Worm (Caenorhabditis elegans) whole organism, mixed stage, embryonic: Measurements from ENCODE around the gene acl-1.

Experiments
- M03D4.4 ChIP-seq: sonication (generic microtip); optimal IDR thresholded peaks from 2 replicates; lab custom pipeline; 2017; ENCODE audit warnings: mild to moderate bottlenecking, missing genetic modification characterization, missing compliant biosample characterization
- bed-3 ChIP-seq: fragments of 200-800 bp; sonication (Bioruptor generic); optimal IDR thresholded peaks from 3 replicates; lab custom pipeline; 2018; ENCODE audit warnings: mild to moderate bottlenecking, missing genetic modification characterization, moderate library complexity, missing compliant biosample characterization
- blmp-1 ChIP-seq: fragments of 150-350 bp; optimal IDR thresholded peaks from 2 replicates; lab custom pipeline; 2014; ENCODE audit warnings: missing biosample characterization, missing genetic modification characterization
- ceh-39 ChIP-seq: fragments of 150-350 bp; optimal IDR thresholded peaks from 2 replicates; lab custom pipeline; 2014; ENCODE audit warnings: missing biosample characterization, missing genetic modification characterization
- ceh-43 ChIP-seq: fragments of 200-800 bp; sonication (Bioruptor generic); optimal IDR thresholded peaks from 2 replicates; lab custom pipeline; 2018; ENCODE audit warnings: mild to moderate bottlenecking, missing genetic modification characterization, moderate library complexity, missing compliant biosample characterization
- ceh-83 ChIP-seq: fragments of 200-800 bp; sonication (Bioruptor generic); optimal IDR thresholded peaks from 2 replicates; lab custom pipeline; 2018; ENCODE audit warnings: mild to moderate bottlenecking, missing genetic modification characterization, missing compliant biosample characterization
- cnd-1 ChIP-seq: fragments of 200-800 bp; sonication (Bioruptor generic); optimal IDR thresholded peaks from 2 replicates; lab custom pipeline; 2018; ENCODE audit warnings: mild to moderate bottlenecking, missing genetic modification characterization, missing compliant biosample characterization
- drap-1 ChIP-seq: fragments of 200-800 bp; sonication (Bioruptor generic); optimal IDR thresholded peaks from 3 replicates; lab custom pipeline; 2018; ENCODE audit warnings: mild to moderate bottlenecking, missing genetic modification characterization, missing compliant biosample characterization
- elt-1 ChIP-seq: sonication (generic microtip); optimal IDR thresholded peaks from 2 replicates; lab custom pipeline; 2017; ENCODE audit warnings: missing genetic modification characterization, mild to moderate bottlenecking, missing compliant biosample characterization, antibody characterized with exemption, moderate library complexity, borderline replicate concordance; ENCODE audit not compliant: insufficient read depth
- elt-3 ChIP-seq: fragments of 150-350 bp; optimal IDR thresholded peaks from 2 replicates; lab custom pipeline; 2014; ENCODE audit warnings: missing biosample characterization, missing genetic modification characterization
- flh-1 ChIP-seq: fragments of 200-800 bp; sonication (Bioruptor generic); optimal IDR thresholded peaks from 2 replicates; lab custom pipeline; 2018; ENCODE audit warnings: mild to moderate bottlenecking, missing genetic modification characterization, moderate library complexity, missing compliant biosample characterization
- ham-2 ChIP-seq: fragments of 200-800 bp; sonication (Bioruptor generic); optimal IDR thresholded peaks from 2 replicates; lab custom pipeline; 2018; ENCODE audit warnings: mild to moderate bottlenecking, missing genetic modification characterization, missing compliant biosample characterization
- hlh-1 ChIP-seq: fragments of 150-350 bp; optimal IDR thresholded peaks from 2 replicates; lab custom pipeline; 2014; ENCODE audit warnings: missing biosample characterization, missing genetic modification reagents, missing genetic modification characterization
- lin-13 ChIP-seq: fragments of 150-350 bp; optimal IDR thresholded peaks from 2 replicates; lab custom pipeline; 2014; ENCODE audit warnings: missing biosample characterization, missing genetic modification characterization
- lin-32 ChIP-seq: fragments of 200-800 bp; sonication (Bioruptor generic); optimal IDR thresholded peaks from 2 replicates; lab custom pipeline; 2018; ENCODE audit warnings: mild to moderate bottlenecking, missing genetic modification characterization, missing compliant biosample characterization
- lsy-2 ChIP-seq: fragments of 150-350 bp; optimal IDR thresholded peaks from 2 replicates; lab custom pipeline; 2014; ENCODE audit warnings: missing biosample characterization, missing genetic modification characterization
- mab-5 ChIP-seq: fragments of 150-350 bp; optimal IDR thresholded peaks from 2 replicates; lab custom pipeline; 2014; ENCODE audit warnings: missing biosample characterization, missing genetic modification characterization
- mep-1 ChIP-seq: fragments of 150-350 bp; optimal IDR thresholded peaks from 2 replicates; lab custom pipeline; 2017; ENCODE audit warnings: missing biosample characterization, missing genetic modification reagents, missing genetic modification characterization, inconsistent platforms
- mls-2 ChIP-seq: sonication (generic microtip); optimal IDR thresholded peaks from 2 replicates; lab custom pipeline; 2016; ENCODE audit warnings: mild to moderate bottlenecking, missing genetic modification characterization, moderate library complexity, missing compliant biosample characterization
- nhr-12 ChIP-seq: fragments of 150-350 bp; optimal IDR thresholded peaks from 2 replicates; lab custom pipeline; 2014; ENCODE audit warnings: missing biosample characterization, missing genetic modification characterization
- nhr-2 ChIP-seq: fragments of 150-350 bp; optimal IDR thresholded peaks from 2 replicates; lab custom pipeline; 2014; ENCODE audit warnings: missing biosample characterization, missing genetic modification characterization
- nhr-237 ChIP-seq: fragments of 150-350 bp; optimal IDR thresholded peaks from 2 replicates; lab custom pipeline; 2014; ENCODE audit warnings: missing biosample characterization, missing genetic modification characterization
- nhr-28 ChIP-seq: fragments of 150-350 bp; optimal IDR thresholded peaks from 2 replicates; lab custom pipeline; 2014; ENCODE audit warnings: missing biosample characterization, missing genetic modification characterization
- nhr-76 ChIP-seq: sonication (generic microtip); optimal IDR thresholded peaks from 2 replicates; lab custom pipeline; 2017; ENCODE audit warnings: missing biosample characterization, missing genetic modification characterization
- pha-4 ChIP-seq: fragments of 150-350 bp; optimal IDR thresholded peaks from 2 replicates; lab custom pipeline; 2018; ENCODE audit warnings: missing biosample characterization, missing genetic modification reagents, missing genetic modification characterization
- sptf-1 ChIP-seq: sonication (generic microtip); optimal IDR thresholded peaks from 2 replicates; lab custom pipeline; 2017; ENCODE audit warnings: mild to moderate bottlenecking, missing genetic modification characterization, moderate library complexity, missing compliant biosample characterization
- unc-120 ChIP-seq: sonication (generic microtip); optimal IDR thresholded peaks from 2 replicates; lab custom pipeline; 2017; ENCODE audit warnings: missing genetic modification characterization, missing compliant biosample characterization; ENCODE audit not compliant: poor library complexity, severe bottlenecking
- unc-39 ChIP-seq: fragments of 150-350 bp; optimal IDR thresholded peaks from 2 replicates; lab custom pipeline; 2014; ENCODE audit warnings: missing biosample characterization, missing genetic modification characterization
- unc-62 ChIP-seq: fragments of 150-350 bp; optimal IDR thresholded peaks from 2 replicates; lab custom pipeline; 2014; ENCODE audit warnings: missing biosample characterization, missing genetic modification reagents, missing genetic modification characterization
- zip-8 ChIP-seq: fragments of 150-350 bp; optimal IDR thresholded peaks from 2 replicates; lab custom pipeline; 2014; ENCODE audit warnings: missing biosample characterization, missing genetic modification characterization

The acl-1 gene

ce11 chrX:15878785-15879184 is 29.1 kb downstream of the acl-1 start, which contains the start of gene gmeb-2:
Gene gmeb-2 (plus strand): TSS chrX:15879085.
- TF ChIP-seq hlh-1 = no peak
- no peak for TF ChIP-seq ceh-83 (GFP tag; lab: Kevin White, UChicago)
- no peak for TF ChIP-seq elt-3 (tag; lab: Kevin White, UChicago)
- TF ChIP-seq mab-5 (tag; lab: Kevin White, UChicago) = no peak
- no peak for TF ChIP-seq sptf-1 (tag; lab: Kevin White, UChicago)
- no peak for TF ChIP-seq nhr-12
- TF ChIP-seq unc-120 = no peak
- no peak for TF ChIP-seq flh-1 (GFP tag; lab: Kevin White, UChicago)

- TF ChIP-seq pha-4 (peak; percentile 22), flh-1 (GFP tag; lab: Kevin White, UChicago) (no peak), ham-2 (GFP tag; lab: Kevin White, UChicago) (peak; percentile 53), nhr-2 (tag; lab: Kevin White, UChicago) (no peak), bed-3 (no peak), unc-120 (no peak), cnd-1 (tag; lab: Kevin White, UChicago) (no peak), sptf-1 (tag; lab: Kevin White, UChicago) (peak; percentile 8), M03D4.4 (tag; lab: Kevin White, UChicago) (peak; percentile 16)
Measured at ce11 chrX:15881027-15881426, 31.3 kb downstream of the acl-1 start.

ce11 chrX:15884478-15884877 is 34.8 kb downstream of the acl-1 start:
- TF ChIP-seq ceh-39 (tag; lab: Kevin White, UChicago) (no peak), zip-8 (tag; lab: Kevin White, UChicago) (no peak), pha-4 (no peak), ham-2 (GFP tag; lab: Kevin White, UChicago) (no peak), nhr-12 (no peak), hlh-1 (no peak), lsy-2 (tag; lab: Kevin White, UChicago) (no peak), ceh-43 (GFP tag; lab: Kevin White, UChicago) (no peak)

ce11 chrX:15887495-15887894 is 37.8 kb downstream of the acl-1 start, which contains the start of gene F53H4.3:
Gene F53H4.3 (minus strand): TSS chrX:15887595.
- no peak for TF ChIP-seq hlh-1
- TF ChIP-seq drap-1 (GFP tag; lab: Kevin White, UChicago) = no peak
- TF ChIP-seq unc-62 = no peak
- no peak for TF ChIP-seq ham-2 (GFP tag; lab: Kevin White, UChicago)
- TF ChIP-seq mls-2 (tag; lab: Kevin White, UChicago) = no peak
- TF ChIP-seq elt-3 (tag; lab: Kevin White, UChicago) = no peak
- no peak for TF ChIP-seq nhr-12
- no peak for TF ChIP-seq ceh-43 (GFP tag; lab: Kevin White, UChicago)
- no peak for TF ChIP-seq ceh-83 (GFP tag; lab: Kevin White, UChicago)

ce11 chrX:15887989-15888388 is 38.3 kb downstream of the acl-1 start:
- no peak for TF ChIP-seq mep-1

ce11 chrX:15892525-15892924 is 42.8 kb downstream of the acl-1 start:
- TF ChIP-seq nhr-76 (tag; lab: Kevin White, UChicago) (no peak), elt-1 (tag; lab: Kevin White, UChicago) (no peak), nhr-28 (no peak), unc-62 (no peak), flh-1 (GFP tag; lab: Kevin White, UChicago) (no peak), nhr-237 (no peak), blmp-1 (tag; lab: Kevin White, UChicago) (no peak), lin-13 (tag; lab: Kevin White, UChicago) (no peak), sptf-1 (tag; lab: Kevin White, UChicago) (no peak), mep-1 (no peak), lsy-2 (tag; lab: Kevin White, UChicago) (no peak), unc-39 (tag; lab: Kevin White, UChicago) (no peak), lin-32 (GFP tag; lab: Kevin White, UChicago) (no peak), ham-2 (GFP tag; lab: Kevin White, UChicago) (no peak)
- TF ChIP-seq, all 35 proteins: peak for 0
